Worm (Caenorhabditis elegans): ENCODE results near the gene fbxa-73.

- TF ChIP-seq pha-4 (tag; optimal IDR thresholded peaks at IDR 0.05) (no peak), ets-4 (GFP tag; optimal IDR thresholded peaks at IDR 0.05) (no peak), him-1 (tag; optimal IDR thresholded peaks at IDR 0.05) (no peak), K11D2.4 (GFP tag; IDR thresholded peaks at IDR 0.05) (no peak), snpc-3.4 (tag; optimal IDR thresholded peaks at IDR 0.05) (no peak), hmg-1.2 (GFP tag; IDR thresholded peaks at IDR 0.05) (no peak), T07F8.4 (tag; optimal IDR thresholded peaks at IDR 0.05) (no peak), snpc-1.3 (tag; optimal IDR thresholded peaks at IDR 0.05; ENCODE audit: insufficient read depth) (no peak)
Measured at ce11 chrIII:2262942-2263341, 9.7 kb downstream of the fbxa-73 start, which contains the start of gene Y54F10BM.6.
